Worm (Caenorhabditis elegans): Measurements from ENCODE around the gene Y37E11AL.9.

Gene Y37E11AL.9

DNA sequence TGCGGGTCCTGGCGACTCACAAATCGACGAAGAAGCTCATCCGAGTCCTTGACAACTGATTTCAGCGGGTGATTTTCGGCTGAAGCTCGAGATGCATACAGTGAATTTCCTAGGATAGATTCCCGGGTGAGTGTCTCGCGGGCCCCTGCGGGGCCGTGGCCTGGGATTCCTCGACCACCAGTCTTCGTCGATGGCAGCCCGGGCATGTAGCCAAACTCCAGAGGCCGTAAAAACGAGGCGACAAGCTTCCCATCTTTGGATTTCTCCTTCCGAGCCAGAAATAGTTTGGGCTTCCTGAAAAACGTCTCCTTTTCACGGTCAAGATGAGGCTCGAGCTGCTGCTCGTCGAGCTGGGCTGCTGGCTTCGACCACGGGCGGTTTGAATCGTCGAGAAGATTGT lies 12.4 kb downstream of the Y37E11AL.9 start:
- TF ChIP-seq nhr-43 (tag; optimal IDR thresholded peaks at IDR 0.05; ENCODE audit: poor library complexity, severe bottlenecking) (no peak), eor-1 (tag; optimal IDR thresholded peaks at IDR 0.05) (no peak), lsy-12 (tag; optimal IDR thresholded peaks at IDR 0.05) (no peak), tbx-2 (tag; optimal IDR thresholded peaks at IDR 0.05) (no peak), nhr-77 (tag; optimal IDR thresholded peaks at IDR 0.05) (no peak), nhr-11 (tag; optimal IDR thresholded peaks at IDR 0.05) (no peak), egl-5 (tag; optimal IDR thresholded peaks at IDR 0.05) (no peak), daf-12 (tag; optimal IDR thresholded peaks at IDR 0.05) (no peak), ZK546.5 (tag; optimal IDR thresholded peaks at IDR 0.05) (no peak), skn-1 (tag; optimal IDR thresholded peaks at IDR 0.05) (no peak), ceh-28 (tag; optimal IDR thresholded peaks at IDR 0.05) (no peak), nhr-25 (tag; optimal IDR thresholded peaks at IDR 0.05) (no peak)

DNA sequence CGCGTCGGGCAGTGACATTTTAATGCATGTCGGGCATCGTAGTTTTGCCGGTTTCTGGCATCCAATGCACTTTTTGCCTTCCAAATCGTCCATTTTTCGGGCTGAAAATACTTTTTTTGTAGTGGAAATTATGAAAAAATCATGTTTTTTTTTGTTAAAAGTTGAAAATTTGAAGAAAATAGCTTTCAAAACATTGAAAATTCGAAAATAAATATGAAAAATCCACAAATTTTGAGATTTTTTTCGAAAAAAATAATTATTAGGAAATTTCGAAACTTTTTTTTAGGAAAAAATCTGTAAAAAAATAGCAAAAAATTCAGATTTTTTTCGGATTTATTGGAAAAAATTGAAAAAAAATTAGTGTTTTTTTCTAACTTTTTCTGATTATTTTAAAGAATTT lies 13.7 kb downstream of the Y37E11AL.9 start, which contains the start of gene map-1:
map-1 (minus strand) TSS at position 101 of the 400 bp plus-strand sequence.
- no peak for TF ChIP-seq fos-1 (tag; optimal IDR thresholded peaks at IDR 0.05)
- no peak for TF ChIP-seq fkh-2 (tag; optimal IDR thresholded peaks at IDR 0.05)

DNA sequence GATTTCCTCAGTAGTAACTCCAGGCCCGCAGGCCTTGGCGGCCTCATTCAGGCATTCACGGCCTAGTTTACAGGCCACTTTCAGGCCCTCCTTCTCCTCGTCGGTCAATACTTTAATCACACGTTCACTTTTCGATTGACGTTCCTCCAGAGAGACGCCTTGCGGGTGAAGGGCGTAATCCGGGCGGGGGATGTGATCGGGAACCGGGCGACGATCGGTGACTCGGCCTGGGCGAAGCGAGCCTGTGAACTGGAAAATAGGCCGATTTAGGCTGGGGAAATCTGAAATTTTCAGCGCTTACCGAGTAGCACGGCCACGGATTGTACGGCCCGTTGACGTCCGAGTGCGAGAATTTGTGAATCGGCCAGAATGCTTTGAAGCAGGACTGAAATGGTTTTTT lies 14.2 kb downstream of the Y37E11AL.9 start:
- no peak for TF ChIP-seq ceh-28 (tag; optimal IDR thresholded peaks at IDR 0.05)
- TF ChIP-seq pqm-1 (tag; optimal IDR thresholded peaks at IDR 0.05), result no peak
- TF ChIP-seq hmg-11 (tag; optimal IDR thresholded peaks at IDR 0.05), result no peak
- TF ChIP-seq egl-5 (tag; optimal IDR thresholded peaks at IDR 0.05), result no peak
- no peak for TF ChIP-seq pha-4 (tag; optimal IDR thresholded peaks at IDR 0.05)
- no peak for TF ChIP-seq lsy-12 (tag; optimal IDR thresholded peaks at IDR 0.05)
- no peak for TF ChIP-seq nhr-11 (tag; optimal IDR thresholded peaks at IDR 0.05)
- TF ChIP-seq nhr-237 (tag; optimal IDR thresholded peaks at IDR 0.05), result no peak
- no peak for TF ChIP-seq ztf-11 (tag; optimal IDR thresholded peaks at IDR 0.05)
- no peak for TF ChIP-seq skn-1 (tag; optimal IDR thresholded peaks at IDR 0.05)
- no peak for TF ChIP-seq nhr-67 (tag; optimal IDR thresholded peaks at IDR 0.05)
- no peak for TF ChIP-seq fos-1 (tag; optimal IDR thresholded peaks at IDR 0.05)
- TF ChIP-seq aly-2 (tag; optimal IDR thresholded peaks at IDR 0.05), result no peak
- no peak for TF ChIP-seq nhr-77 (tag; optimal IDR thresholded peaks at IDR 0.05)
- no peak for TF ChIP-seq nhr-43 (tag; optimal IDR thresholded peaks at IDR 0.05; ENCODE audit: poor library complexity, severe bottlenecking)
- no peak for TF ChIP-seq sea-2 (GFP tag; optimal IDR thresholded peaks at IDR 0.05)

DNA sequence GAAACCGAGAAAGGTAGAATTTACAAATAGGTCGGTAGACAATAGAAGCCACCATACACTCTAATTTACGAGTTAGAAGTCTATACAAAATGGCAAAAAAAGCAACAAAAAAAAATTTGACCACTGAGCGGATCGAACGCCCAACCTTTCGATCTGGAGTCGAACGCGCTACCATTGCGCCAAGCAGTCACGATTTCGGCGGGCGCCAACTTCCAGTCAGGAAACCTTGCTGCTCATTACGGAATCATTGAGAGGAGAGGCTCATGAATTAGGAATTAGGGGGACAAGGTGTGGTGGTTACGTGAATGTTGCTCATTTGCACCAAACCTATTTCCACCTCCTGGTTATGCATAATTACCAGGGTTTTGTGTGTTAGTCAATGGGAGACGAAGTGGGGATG lies 18.7 kb downstream of the Y37E11AL.9 start:
- TF ChIP-seq lsy-12 (tag; optimal IDR thresholded peaks at IDR 0.05) (no peak), lin-39 (tag; optimal IDR thresholded peaks at IDR 0.05) (no peak), pha-4 (tag; optimal IDR thresholded peaks at IDR 0.05) (no peak), elt-3 (tag; optimal IDR thresholded peaks at IDR 0.05) (no peak), ztf-11 (tag; optimal IDR thresholded peaks at IDR 0.05) (no peak), ama-1 (optimal IDR thresholded peaks at IDR 0.05) (no peak), nhr-25 (tag; optimal IDR thresholded peaks at IDR 0.05) (no peak), tbx-2 (tag; optimal IDR thresholded peaks at IDR 0.05) (no peak), fkh-10 (GFP tag; optimal IDR thresholded peaks at IDR 0.05) (no peak), hmg-11 (tag; optimal IDR thresholded peaks at IDR 0.05) (no peak)

DNA sequence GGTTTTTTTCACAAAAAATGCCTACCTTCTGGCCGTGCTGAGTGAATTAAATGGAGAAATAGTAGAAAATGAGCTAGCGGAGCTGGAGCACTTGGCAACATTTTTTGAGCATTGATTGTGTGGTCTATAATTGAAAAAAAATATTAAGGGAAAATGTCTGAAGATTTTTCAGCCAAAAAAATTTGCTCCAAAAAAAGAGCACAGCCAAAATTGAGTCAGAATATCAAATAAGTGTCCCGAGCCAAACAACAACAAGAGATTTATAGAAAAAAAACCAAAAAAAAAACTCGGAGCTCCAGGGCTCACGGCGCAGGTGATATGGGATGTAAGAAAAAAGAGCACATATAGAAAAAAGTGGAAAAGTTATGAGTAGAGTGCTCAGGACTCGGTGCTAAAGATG lies 31.9 kb downstream of the Y37E11AL.9 start, which contains the start of gene fmil-1:
fmil-1 (minus strand) TSS at position 101 of the 400 bp plus-strand sequence.
- TF ChIP-seq snpc-4 (tag; optimal IDR thresholded peaks at IDR 0.05) (no peak), skn-1 (tag; optimal IDR thresholded peaks at IDR 0.05) (no peak), fkh-10 (GFP tag; optimal IDR thresholded peaks at IDR 0.05) (no peak), daf-12 (tag; optimal IDR thresholded peaks at IDR 0.05) (no peak), mml-1 (tag; optimal IDR thresholded peaks at IDR 0.05) (no peak), fkh-2 (tag; optimal IDR thresholded peaks at IDR 0.05) (no peak)

DNA sequence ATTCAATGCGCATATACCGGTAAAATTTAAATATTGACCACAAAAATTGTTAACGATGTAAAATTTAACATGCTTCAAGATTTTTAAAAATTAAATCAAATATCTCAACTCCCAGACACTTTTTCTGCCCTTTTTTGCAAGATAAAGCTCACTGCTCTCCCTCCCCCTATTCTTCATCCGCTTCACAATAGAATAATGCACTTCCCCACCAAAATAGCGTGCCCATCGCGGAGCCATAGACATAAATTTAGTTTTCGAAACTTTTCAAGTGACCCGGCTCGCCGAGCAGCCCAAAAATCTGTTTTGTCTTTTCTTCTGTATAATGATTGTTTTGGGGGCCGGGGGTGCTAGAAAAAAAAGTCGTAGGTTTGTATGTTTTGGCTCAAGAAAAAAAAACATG lies 32.7 kb downstream of the Y37E11AL.9 start:
- TF ChIP-seq R02D3.7 (tag; optimal IDR thresholded peaks at IDR 0.05) (no peak), fkh-10 (GFP tag; optimal IDR thresholded peaks at IDR 0.05) (peak; percentile 29), nhr-77 (tag; optimal IDR thresholded peaks at IDR 0.05) (no peak)

DNA sequence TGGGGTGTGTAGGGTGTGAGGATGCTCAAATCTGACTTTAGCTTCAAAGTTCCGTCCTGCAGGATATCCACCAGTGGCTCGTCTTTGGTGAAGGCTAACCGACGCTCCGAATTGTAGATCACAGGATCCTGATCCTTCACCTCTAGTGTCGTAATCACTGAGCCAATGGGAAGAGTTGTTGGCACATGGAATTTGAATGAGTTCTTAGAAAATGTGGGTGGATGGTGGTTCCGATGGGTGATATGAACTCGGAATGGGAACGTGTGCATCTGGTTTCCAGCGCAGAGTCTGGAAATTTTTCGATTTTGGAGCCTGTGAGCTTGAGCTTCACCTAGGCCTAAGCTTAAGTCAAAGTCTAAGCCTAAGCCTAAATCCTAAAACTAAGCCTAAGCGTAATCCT lies 33.9 kb downstream of the Y37E11AL.9 start:
- TF ChIP-seq ceh-82 (tag; optimal IDR thresholded peaks at IDR 0.05) (no peak), nhr-76 (tag; optimal IDR thresholded peaks at IDR 0.05) (no peak), elt-2 (tag; optimal IDR thresholded peaks at IDR 0.05) (no peak), fkh-10 (GFP tag; optimal IDR thresholded peaks at IDR 0.05) (no peak), ceh-16 (tag; optimal IDR thresholded peaks at IDR 0.05) (no peak), nhr-77 (tag; optimal IDR thresholded peaks at IDR 0.05) (no peak), ztf-11 (tag; optimal IDR thresholded peaks at IDR 0.05) (no peak), nhr-237 (tag; optimal IDR thresholded peaks at IDR 0.05) (no peak), eor-1 (tag; optimal IDR thresholded peaks at IDR 0.05) (no peak), skn-1 (tag; optimal IDR thresholded peaks at IDR 0.05) (no peak), mdl-1 (tag; optimal IDR thresholded peaks at IDR 0.05) (no peak), fkh-2 (tag; optimal IDR thresholded peaks at IDR 0.05) (no peak), ztf-4 (tag; optimal IDR thresholded peaks at IDR 0.05) (no peak), nhr-28 (tag; optimal IDR thresholded peaks at IDR 0.05) (no peak), pha-4 (tag; optimal IDR thresholded peaks at IDR 0.05) (no peak), fos-1 (tag; optimal IDR thresholded peaks at IDR 0.05) (no peak), egl-5 (tag; optimal IDR thresholded peaks at IDR 0.05) (no peak), ceh-28 (tag; optimal IDR thresholded peaks at IDR 0.05) (no peak)
